Worm (Caenorhabditis elegans): ENCODE data around the gene egl-8.

Gene egl-8

ce11 chrV:53286-53685 is 32.7 kb downstream of the egl-8 start (continued):
- TF ChIP-seq ceh-19 (GFP tag; optimal IDR thresholded peaks at IDR 0.05) (peak; percentile 87), sox-2 (GFP tag; IDR thresholded peaks at IDR 0.05) (peak; percentile 35), pqm-1 (tag; optimal IDR thresholded peaks at IDR 0.05) (peak; percentile 63), fkh-6 (tag; optimal IDR thresholded peaks at IDR 0.05) (peak; percentile 76), Y22D7AL.16 (tag; optimal IDR thresholded peaks at IDR 0.05) (peak; percentile 85), npax-4 (tag; optimal IDR thresholded peaks at IDR 0.05) (peak; percentile 44), K09A11.1 (tag; optimal IDR thresholded peaks at IDR 0.05; ENCODE audit: insufficient read depth) (peak; percentile 68), pha-2 (tag; optimal IDR thresholded peaks at IDR 0.05) (peak; percentile 72), ama-1 (optimal IDR thresholded peaks at IDR 0.05) (no peak), pag-3 (tag; optimal IDR thresholded peaks at IDR 0.05; ENCODE audit: borderline replicate concordance) (peak; percentile 4), ceh-14 (tag; optimal IDR thresholded peaks at IDR 0.05) (peak; percentile 92), hlh-30 (tag; optimal IDR thresholded peaks at IDR 0.05; ENCODE audit: insufficient read depth) (peak; percentile 43), mec-3 (tag; optimal IDR thresholded peaks at IDR 0.05; ENCODE audit: borderline replicate concordance) (peak; percentile 69), fax-1 (tag; optimal IDR thresholded peaks at IDR 0.05) (peak; percentile 34), zip-5 (tag; optimal IDR thresholded peaks at IDR 0.05) (peak; percentile 12), pros-1 (tag; optimal IDR thresholded peaks at IDR 0.05) (no peak), ceh-22 (tag; optimal IDR thresholded peaks at IDR 0.05) (no peak), ceh-18 (tag; optimal IDR thresholded peaks at IDR 0.05) (peak; percentile 29), ceh-48 (tag; optimal IDR thresholded peaks at IDR 0.05) (peak; percentile 71), dve-1 (tag; optimal IDR thresholded peaks at IDR 0.05) (peak; percentile 56), lin-11 (tag; optimal IDR thresholded peaks at IDR 0.05) (peak; percentile 74), pat-9 (tag; optimal IDR thresholded peaks at IDR 0.05) (peak; percentile 71), ref-2 (tag; optimal IDR thresholded peaks at IDR 0.05) (peak; percentile 21), hlh-8 (tag; optimal IDR thresholded peaks at IDR 0.05) (peak; percentile 45), ceh-2 (tag; optimal IDR thresholded peaks at IDR 0.05) (peak; percentile 18), nhr-11 (tag; optimal IDR thresholded peaks at IDR 0.05) (no peak), sox-4 (tag; optimal IDR thresholded peaks at IDR 0.05) (peak; percentile 84), hlh-6 (tag; optimal IDR thresholded peaks at IDR 0.05) (peak; percentile 85), K02D7.2 (tag; optimal IDR thresholded peaks at IDR 0.05) (peak; percentile 76), ahr-1 (tag; optimal IDR thresholded peaks at IDR 0.05) (peak; percentile 33), madf-2 (tag; optimal IDR thresholded peaks at IDR 0.05) (peak; percentile 73), nfya-1 (tag; optimal IDR thresholded peaks at IDR 0.05) (peak; percentile 18), tbx-7 (tag; optimal IDR thresholded peaks at IDR 0.05) (no peak)

- TF ChIP-seq K09A11.1 (tag; optimal IDR thresholded peaks at IDR 0.05; ENCODE audit: insufficient read depth) (no peak), ceh-18 (tag; optimal IDR thresholded peaks at IDR 0.05) (no peak), gmeb-2 (tag; optimal IDR thresholded peaks at IDR 0.05) (no peak), T23F11.4 (GFP tag; optimal IDR thresholded peaks at IDR 0.05) (no peak), npax-4 (tag; optimal IDR thresholded peaks at IDR 0.05) (no peak), pros-1 (tag; optimal IDR thresholded peaks at IDR 0.05) (no peak), fax-1 (tag; optimal IDR thresholded peaks at IDR 0.05) (no peak), elt-2 (tag; optimal IDR thresholded peaks at IDR 0.05) (no peak), ceh-45 (GFP tag; IDR thresholded peaks at IDR 0.05) (no peak), K02D7.2 (tag; optimal IDR thresholded peaks at IDR 0.05) (no peak), tbx-7 (tag; optimal IDR thresholded peaks at IDR 0.05) (no peak), ceh-14 (tag; optimal IDR thresholded peaks at IDR 0.05) (no peak), ztf-16 (tag; optimal IDR thresholded peaks at IDR 0.05) (no peak), ceh-22 (tag; optimal IDR thresholded peaks at IDR 0.05) (no peak), ceh-2 (tag; optimal IDR thresholded peaks at IDR 0.05) (no peak), ceh-30 (tag; optimal IDR thresholded peaks at IDR 0.05) (no peak)
Measured at ce11 chrV:55946-56345, 35.3 kb downstream of the egl-8 start, which contains the start of gene srt-52. Gene srt-52, minus strand, starts transcription at chrV:56046.

ce11 chrV:58971-59370 is 38.4 kb downstream of the egl-8 start, which contains the start of gene cyp-29A3:
Gene cyp-29A3, plus strand, starts transcription at chrV:59239.
- TF ChIP-seq lim-6 (tag; optimal IDR thresholded peaks at IDR 0.05), result no peak
- peak; percentile 17 for TF ChIP-seq elt-2 (tag; optimal IDR thresholded peaks at IDR 0.05)
